Worm (Caenorhabditis elegans): Measurements from ENCODE around the gene srj-57.

DNA sequence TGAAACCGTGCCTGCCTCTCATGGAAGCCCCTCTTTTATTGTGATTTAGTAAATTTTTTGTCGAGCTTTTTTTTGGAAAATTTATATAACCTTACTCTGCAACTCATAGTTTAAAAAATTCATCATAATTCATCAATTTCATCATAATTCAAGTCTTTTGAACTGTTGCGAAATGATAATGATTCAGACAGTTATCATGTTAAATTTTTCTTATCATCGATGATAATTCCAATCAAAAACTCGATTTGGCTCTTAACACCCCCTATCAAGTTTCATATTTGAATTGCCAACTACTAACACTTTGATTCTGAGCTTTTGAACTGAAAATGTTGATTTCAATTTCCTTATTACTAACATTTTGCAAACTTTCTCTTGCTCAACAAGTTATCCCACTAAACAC is 45.2 kb downstream of the srj-57 start, which contains the start of gene F54E2.1:
- no peak for TF ChIP-seq C06A6.2 (GFP tag; conservative IDR thresholded peaks at IDR 0.05)
- no peak for TF ChIP-seq F52B5.7 (tag; optimal IDR thresholded peaks at IDR 0.05)
- TF ChIP-seq nhr-120 (GFP tag; IDR thresholded peaks at IDR 0.05) = no peak
- no peak for TF ChIP-seq madf-10 (tag; optimal IDR thresholded peaks at IDR 0.05)

Data from whole organism, young adult.